Worm (Caenorhabditis elegans) whole organism, young adult: ENCODE results near the gene T20D4.15.

Experiments used
- B0035.1 ChIP-seq: sonication (generic microtip); optimal IDR thresholded peaks from 2 replicates; lab custom pipeline; 2016; ENCODE audit warnings: missing genetic modification characterization, mild to moderate bottlenecking, missing compliant biosample characterization, missing genotype, missing genetic modification reagents
- C17E4.6 ChIP-seq: fragments of 200-800 bp; sonication (Bioruptor generic); IDR thresholded peaks from 2 replicates; pipeline ENCODE4 v1.3.6; 2022; ENCODE audit warnings: missing genetic modification reagents, missing genetic modification characterization, missing compliant biosample characterization
- F23B12.7 ChIP-seq: sonication (generic microtip); optimal IDR thresholded peaks from 2 replicates; lab custom pipeline; 2017; ENCODE audit warnings: missing genetic modification characterization, mild to moderate bottlenecking, missing compliant biosample characterization, antibody characterized with exemption, moderate library complexity; ENCODE audit not compliant: insufficient read depth
- F37B4.10 ChIP-seq: fragments of 200-800 bp; sonication (Bioruptor generic); IDR thresholded peaks from 2 replicates; pipeline ENCODE4 v1.3.6; 2022; ENCODE audit warnings: missing genetic modification characterization, missing compliant biosample characterization
- F39B2.1 ChIP-seq: fragments of 200-800 bp; sonication (Bioruptor generic); IDR thresholded peaks from 2 replicates; pipeline ENCODE4 v1.3.6; 2022; ENCODE audit warnings: missing genetic modification reagents, missing genetic modification characterization, missing compliant biosample characterization
- F52B5.7 ChIP-seq: sonication (generic microtip); optimal IDR thresholded peaks from 2 replicates; lab custom pipeline; 2016; ENCODE audit warnings: mild to moderate bottlenecking, missing genetic modification characterization, missing compliant biosample characterization
- F57A8.1 ChIP-seq: fragments of 200-800 bp; sonication (Bioruptor generic); optimal IDR thresholded peaks from 2 replicates; lab custom pipeline; 2018; ENCODE audit warnings: mild to moderate bottlenecking, missing genetic modification characterization, moderate library complexity, missing compliant biosample characterization
- Y53F4B.3 ChIP-seq: fragments of 200-800 bp; sonication (Bioruptor generic); IDR thresholded peaks from 2 replicates; pipeline ENCODE4 v1.3.6; 2022; ENCODE audit warnings: missing genetic modification reagents, missing genetic modification characterization, missing compliant biosample characterization
- Y53G8AR.9 ChIP-seq: fragments of 200-800 bp; sonication (Bioruptor generic); conservative IDR thresholded peaks from 2 replicates; pipeline ENCODE4 v1.3.6; 2022; ENCODE audit warnings: missing genetic modification reagents, missing genetic modification characterization, missing compliant biosample characterization
- Y95B8A.8 ChIP-seq: fragments of 200-800 bp; sonication (Bioruptor generic); IDR thresholded peaks from 2 replicates; pipeline ENCODE4 v1.3.6; 2022; ENCODE audit warnings: missing genetic modification reagents, missing genetic modification characterization, missing compliant biosample characterization
- ZK185.1 ChIP-seq: sonication (generic microtip); optimal IDR thresholded peaks from 2 replicates; lab custom pipeline; 2016; ENCODE audit warnings: mild to moderate bottlenecking, missing genetic modification characterization, missing compliant biosample characterization; ENCODE audit not compliant: poor library complexity, severe bottlenecking
- aptf-2 ChIP-seq: fragments of 200-800 bp; sonication (Bioruptor generic); conservative IDR thresholded peaks from 2 replicates; pipeline ENCODE4 v1.3.6; 2022; ENCODE audit warnings: missing genetic modification reagents, missing genetic modification characterization, missing compliant biosample characterization
- aptf-3 ChIP-seq: fragments of 200-800 bp; sonication (Bioruptor generic); IDR thresholded peaks from 2 replicates; pipeline ENCODE4 v1.3.6; 2022; ENCODE audit warnings: missing genetic modification characterization, missing compliant biosample characterization
- attf-5 ChIP-seq: fragments of 200-800 bp; sonication (Bioruptor generic); optimal IDR thresholded peaks from 2 replicates; lab custom pipeline; 2018; ENCODE audit warnings: mild to moderate bottlenecking, missing genetic modification characterization, missing compliant biosample characterization
- cebp-1 ChIP-seq, 2 experiments: fragments of 200-800 bp in 1 of 2; sonication (Bioruptor generic) in 1 of 2; sonication (generic microtip) in 1 of 2; IDR thresholded peaks in 1 of 2; optimal IDR thresholded peaks in 1 of 2; 2 replicates each; pipeline versions ENCODE4 v1.3.6 to Lab custom; 2017 to 2022; ENCODE audit warnings: missing compliant biosample characterization in 2 of 2, missing genetic modification characterization in 2 of 2, mild to moderate bottlenecking in 1 of 2, missing genetic modification reagents in 1 of 2, moderate library complexity in 1 of 2
- ceh-27 ChIP-seq: fragments of 200-800 bp; sonication (Bioruptor generic); optimal IDR thresholded peaks from 2 replicates; lab custom pipeline; 2018; ENCODE audit warnings: mild to moderate bottlenecking, missing genetic modification characterization, moderate library complexity, missing compliant biosample characterization
- chd-7 ChIP-seq: sonication (generic microtip); optimal IDR thresholded peaks from 2 replicates; lab custom pipeline; 2016; ENCODE audit warnings: mild to moderate bottlenecking, missing genetic modification characterization, moderate library complexity, missing compliant biosample characterization
- die-1 ChIP-seq: sonication (generic microtip); optimal IDR thresholded peaks from 2 replicates; lab custom pipeline; 2016; ENCODE audit warnings: missing genotype, mild to moderate bottlenecking, missing genetic modification characterization, missing compliant biosample characterization
- dox-1 ChIP-seq: fragments of 200-800 bp; sonication (Bioruptor generic); IDR thresholded peaks from 2 replicates; pipeline ENCODE4 v1.3.6; 2022; ENCODE audit warnings: missing genetic modification reagents, missing genetic modification characterization, missing compliant biosample characterization
- dpl-1 ChIP-seq: fragments of 150-350 bp; optimal IDR thresholded peaks from 2 replicates; lab custom pipeline; 2014; ENCODE audit warnings: missing biosample characterization, missing genetic modification reagents, missing genetic modification characterization
- egl-44 ChIP-seq: fragments of 200-800 bp; sonication (Bioruptor generic); IDR thresholded peaks from 2 replicates; pipeline ENCODE4 v1.3.6; 2022; ENCODE audit warnings: missing genetic modification reagents, missing genetic modification characterization, missing compliant biosample characterization
- hmg-20 ChIP-seq: fragments of 200-800 bp; sonication (Bioruptor generic); IDR thresholded peaks from 2 replicates; pipeline ENCODE4 v1.3.6; 2022; ENCODE audit warnings: missing genetic modification reagents, missing genetic modification characterization, missing compliant biosample characterization
- hsf-1 ChIP-seq: fragments of 200-800 bp; sonication (Bioruptor generic); IDR thresholded peaks from 2 replicates; pipeline ENCODE4 v1.3.6; 2022; ENCODE audit warnings: missing genetic modification reagents, missing genetic modification characterization, missing compliant biosample characterization
- let-526 ChIP-seq: fragments of 200-800 bp; sonication (Bioruptor generic); IDR thresholded peaks from 2 replicates; pipeline ENCODE4 v1.3.6; 2022; ENCODE audit warnings: missing genetic modification reagents, missing genetic modification characterization, missing compliant biosample characterization
- lin-26 ChIP-seq: fragments of 200-800 bp; sonication (Bioruptor generic); IDR thresholded peaks from 2 replicates; pipeline ENCODE4 v1.3.6; 2022; ENCODE audit warnings: missing genetic modification reagents, missing genetic modification characterization, missing compliant biosample characterization
- madf-10 ChIP-seq: sonication (generic microtip); optimal IDR thresholded peaks from 2 replicates; lab custom pipeline; 2016; ENCODE audit warnings: mild to moderate bottlenecking, missing genetic modification characterization, missing compliant biosample characterization
- mcd-1 ChIP-seq: fragments of 200-800 bp; sonication (Bioruptor generic); IDR thresholded peaks from 2 replicates; pipeline ENCODE4 v1.3.6; 2022; ENCODE audit warnings: missing genetic modification reagents, missing genetic modification characterization, missing compliant biosample characterization
- mel-28 ChIP-seq: sonication (generic microtip); optimal IDR thresholded peaks from 2 replicates; lab custom pipeline; 2016; ENCODE audit warnings: borderline replicate concordance, mild to moderate bottlenecking, missing genetic modification characterization, missing compliant biosample characterization
- nfya-2 ChIP-seq: fragments of 200-800 bp; sonication (Bioruptor generic); IDR thresholded peaks from 2 replicates; pipeline ENCODE4 v1.3.6; 2022; ENCODE audit warnings: missing genetic modification reagents, missing genetic modification characterization, missing compliant biosample characterization
- nhr-27 ChIP-seq: fragments of 200-800 bp; sonication (Bioruptor generic); optimal IDR thresholded peaks from 2 replicates; lab custom pipeline; 2018; ENCODE audit warnings: mild to moderate bottlenecking, missing genetic modification characterization, moderate library complexity, missing compliant biosample characterization
- nhr-90 ChIP-seq: sonication (generic microtip); optimal IDR thresholded peaks from 2 replicates; lab custom pipeline; 2016; ENCODE audit warnings: missing genotype, mild to moderate bottlenecking, missing genetic modification characterization, missing compliant biosample characterization
- pbrm-1 ChIP-seq: fragments of 200-800 bp; sonication (Bioruptor generic); IDR thresholded peaks from 2 replicates; pipeline ENCODE4 v1.3.6; 2022; ENCODE audit warnings: missing genetic modification reagents, missing genetic modification characterization, missing compliant biosample characterization
- rec-8 ChIP-seq, 2 experiments: sonication (generic microtip); optimal IDR thresholded peaks; 2 replicates each; lab custom pipeline; 2016; ENCODE audit warnings: mild to moderate bottlenecking in 2 of 2, missing genetic modification characterization in 2 of 2, missing genetic modification reagents in 2 of 2, missing genotype in 2 of 2, missing biosample characterization in 1 of 2, missing compliant biosample characterization in 1 of 2, moderate library complexity in 1 of 2
- sea-2 ChIP-seq: fragments of 200-800 bp; sonication (Bioruptor generic); IDR thresholded peaks from 2 replicates; pipeline ENCODE4 v1.3.6; 2022; ENCODE audit warnings: missing genetic modification characterization, missing compliant biosample characterization
- snpc-1.3 ChIP-seq: sonication (generic microtip); optimal IDR thresholded peaks from 2 replicates; lab custom pipeline; 2017; ENCODE audit warnings: missing genetic modification characterization, mild to moderate bottlenecking, missing compliant biosample characterization, antibody characterized with exemption, moderate library complexity, missing genotype, missing genetic modification reagents; ENCODE audit not compliant: insufficient read depth
- snpc-3.4 ChIP-seq: sonication (generic microtip); optimal IDR thresholded peaks from 2 replicates; lab custom pipeline; 2017; ENCODE audit warnings: missing genetic modification characterization, mild to moderate bottlenecking, missing compliant biosample characterization, antibody characterized with exemption, moderate library complexity, missing genotype, missing genetic modification reagents
- somi-1 ChIP-seq: fragments of 200-800 bp; sonication (Bioruptor generic); optimal IDR thresholded peaks from 2 replicates; lab custom pipeline; 2018; ENCODE audit warnings: mild to moderate bottlenecking, missing genetic modification characterization, missing compliant biosample characterization
- tbx-9 ChIP-seq: sonication (generic microtip); optimal IDR thresholded peaks from 2 replicates; lab custom pipeline; 2016; ENCODE audit warnings: borderline replicate concordance, missing genetic modification characterization, inconsistent platforms, missing compliant biosample characterization
- zfh-2 ChIP-seq: fragments of 200-800 bp; sonication (Bioruptor generic); conservative IDR thresholded peaks from 2 replicates; pipeline ENCODE4 v1.3.6; 2022; ENCODE audit warnings: missing genetic modification reagents, missing genetic modification characterization, missing compliant biosample characterization
- ztf-3 ChIP-seq: fragments of 200-800 bp; sonication (Bioruptor generic); optimal IDR thresholded peaks from 2 replicates; lab custom pipeline; 2018; ENCODE audit warnings: mild to moderate bottlenecking, missing genetic modification characterization, missing compliant biosample characterization

T20D4.15 gene

ce11 chrV:3417928-3418327 is 23.4 kb upstream of the T20D4.15 start, which contains the start of gene T20D4.3:
Gene T20D4.3 (plus strand): TSS chrV:3418228.
- no peak for TF ChIP-seq nfya-2 (GFP tag; lab: Robert Waterston, UW)
- no peak for TF ChIP-seq madf-10 (tag; lab: Kevin White, UChicago)
- TF ChIP-seq F39B2.1 (GFP tag; lab: Robert Waterston, UW), result no peak
- no peak for TF ChIP-seq dox-1 (GFP tag; lab: Robert Waterston, UW)
- TF ChIP-seq nhr-27 (tag; lab: Kevin White, UChicago), result no peak
- TF ChIP-seq let-526 (GFP tag; lab: Robert Waterston, UW), result no peak
- TF ChIP-seq ZK185.1 (tag; lab: Kevin White, UChicago), result no peak
- no peak for TF ChIP-seq snpc-3.4
- TF ChIP-seq tbx-9 (tag; lab: Kevin White, UChicago), result no peak
- TF ChIP-seq F57A8.1 (GFP tag; lab: Kevin White, UChicago), result no peak
- TF ChIP-seq Y95B8A.8 (GFP tag; lab: Robert Waterston, UW), result no peak
- TF ChIP-seq F23B12.7 (tag; lab: Kevin White, UChicago), result no peak
- TF ChIP-seq F52B5.7 (tag; lab: Kevin White, UChicago), result no peak
- no peak for TF ChIP-seq aptf-2 (GFP tag; lab: Robert Waterston, UW)
- no peak for TF ChIP-seq sea-2
- no peak for TF ChIP-seq die-1
- TF ChIP-seq, all 124 proteins: peak for 0

- TF ChIP-seq nfya-2 (GFP tag; lab: Robert Waterston, UW), result no peak
- TF ChIP-seq cebp-1 (GFP tag; IDR thresholded peaks at IDR 0.05; lab: Robert Waterston, UW), result no peak
- no peak for TF ChIP-seq cebp-1 (tag; optimal IDR thresholded peaks at IDR 0.05; lab: Kevin White, UChicago)
- no peak for TF ChIP-seq zfh-2 (GFP tag; lab: Robert Waterston, UW)
- TF ChIP-seq ztf-3, result no peak
- no peak for TF ChIP-seq egl-44
- TF ChIP-seq mel-28, result no peak
- TF ChIP-seq ZK185.1 (tag; lab: Kevin White, UChicago), result no peak
- TF ChIP-seq snpc-3.4, result no peak
- no peak for TF ChIP-seq Y95B8A.8 (GFP tag; lab: Robert Waterston, UW)
- no peak for TF ChIP-seq Y53G8AR.9 (GFP tag; lab: Robert Waterston, UW)
- TF ChIP-seq attf-5 (GFP tag; lab: Kevin White, UChicago), result no peak
- TF ChIP-seq madf-10 (tag; lab: Kevin White, UChicago), result no peak
- no peak for TF ChIP-seq somi-1 (GFP tag; lab: Kevin White, UChicago)
- TF ChIP-seq B0035.1 (tag; lab: Kevin White, UChicago), result no peak
- TF ChIP-seq pbrm-1, result no peak
- TF ChIP-seq let-526 (GFP tag; lab: Robert Waterston, UW), result no peak
- no peak for TF ChIP-seq chd-7 (tag; lab: Kevin White, UChicago)
- TF ChIP-seq rec-8 (tag; optimal IDR thresholded peaks at IDR 0.05; lab: Kevin White, UChicago), result no peak
- TF ChIP-seq F52B5.7 (tag; lab: Kevin White, UChicago), result no peak
- TF ChIP-seq, all 124 proteins: peak for 0
Measured at ce11 chrV:3413010-3413409, 18.5 kb upstream of the T20D4.15 start, which contains the start of gene txt-11. Gene txt-11 (plus strand): TSS chrV:3413310.

- TF ChIP-seq ceh-27 (GFP tag; lab: Kevin White, UChicago) (peak; percentile 15), chd-7 (tag; lab: Kevin White, UChicago) (no peak)
Measured at ce11 chrV:3410098-3410570, 15.6 kb upstream of the T20D4.15 start, which contains the start of gene arrd-22. Gene arrd-22 (plus strand): TSS chrV:3410520.

- TF ChIP-seq lin-26 (GFP tag; lab: Robert Waterston, UW), result no peak
- TF ChIP-seq F37B4.10 (GFP tag; lab: Robert Waterston, UW), result no peak
- no peak for TF ChIP-seq dpl-1 (GFP tag; lab: Kevin White, UChicago)
- TF ChIP-seq hsf-1 (GFP tag; lab: Robert Waterston, UW), result no peak
- TF ChIP-seq Y53F4B.3 (GFP tag; lab: Robert Waterston, UW), result no peak
- TF ChIP-seq F52B5.7 (tag; lab: Kevin White, UChicago), result no peak
- TF ChIP-seq die-1, result no peak
- no peak for TF ChIP-seq aptf-3
- no peak for TF ChIP-seq hmg-20 (GFP tag; lab: Robert Waterston, UW)
- TF ChIP-seq nhr-90, result no peak
- no peak for TF ChIP-seq C17E4.6 (GFP tag; lab: Robert Waterston, UW)
- no peak for TF ChIP-seq mcd-1 (GFP tag; lab: Robert Waterston, UW)
- TF ChIP-seq mel-28, result no peak
- no peak for TF ChIP-seq snpc-1.3 (tag; lab: Kevin White, UChicago)
- no peak for TF ChIP-seq ZK185.1 (tag; lab: Kevin White, UChicago)
Measured at ce11 chrV:3409498-3409897, 15.0 kb upstream of the T20D4.15 start.
